Worm (Caenorhabditis elegans): ENCODE measurements around the gene cal-4.

cal-4 gene

ce11 chrIV:10565282-10565681, 44.1 kb downstream of the cal-4 start:
- TF ChIP-seq ces-1 (GFP tag; optimal IDR thresholded peaks at IDR 0.05) (peak; percentile 67), unc-120 (tag; optimal IDR thresholded peaks at IDR 0.05; ENCODE audit: poor library complexity, severe bottlenecking) (no peak)

ce11 chrIV:10567822-10568221, 46.6 kb downstream of the cal-4 start:
- TF ChIP-seq pha-4 (tag; optimal IDR thresholded peaks at IDR 0.05) (no peak), flh-1 (GFP tag; optimal IDR thresholded peaks at IDR 0.05) (no peak), nhr-76 (tag; optimal IDR thresholded peaks at IDR 0.05) (no peak), ces-1 (GFP tag; optimal IDR thresholded peaks at IDR 0.05) (no peak), ceh-83 (GFP tag; optimal IDR thresholded peaks at IDR 0.05) (no peak), ztf-11 (tag; optimal IDR thresholded peaks at IDR 0.05) (no peak), blmp-1 (tag; optimal IDR thresholded peaks at IDR 0.05) (no peak), ceh-39 (tag; optimal IDR thresholded peaks at IDR 0.05) (no peak)

- TF ChIP-seq nhr-28 (tag; optimal IDR thresholded peaks at IDR 0.05) (no peak), nhr-76 (tag; optimal IDR thresholded peaks at IDR 0.05) (no peak), nhr-12 (tag; optimal IDR thresholded peaks at IDR 0.05) (no peak), ceh-43 (GFP tag; optimal IDR thresholded peaks at IDR 0.05) (no peak), hlh-1 (tag; optimal IDR thresholded peaks at IDR 0.05) (no peak), elt-1 (tag; optimal IDR thresholded peaks at IDR 0.05; ENCODE audit: borderline replicate concordance, insufficient read depth) (no peak), ztf-11 (tag; optimal IDR thresholded peaks at IDR 0.05) (no peak), M03D4.4 (tag; optimal IDR thresholded peaks at IDR 0.05) (no peak), zip-8 (tag; optimal IDR thresholded peaks at IDR 0.05) (peak; percentile 37), ham-2 (GFP tag; optimal IDR thresholded peaks at IDR 0.05) (no peak), ceh-39 (tag; optimal IDR thresholded peaks at IDR 0.05) (no peak), unc-120 (tag; optimal IDR thresholded peaks at IDR 0.05; ENCODE audit: poor library complexity, severe bottlenecking) (no peak), nhr-2 (tag; optimal IDR thresholded peaks at IDR 0.05) (no peak), elt-3 (tag; optimal IDR thresholded peaks at IDR 0.05) (peak; percentile 41), drap-1 (GFP tag; optimal IDR thresholded peaks at IDR 0.05) (no peak), blmp-1 (tag; optimal IDR thresholded peaks at IDR 0.05) (peak; percentile 4), mls-2 (tag; optimal IDR thresholded peaks at IDR 0.05) (no peak), unc-62 (GFP tag; optimal IDR thresholded peaks at IDR 0.05) (no peak), mep-1 (tag; optimal IDR thresholded peaks at IDR 0.05) (no peak), lin-32 (GFP tag; optimal IDR thresholded peaks at IDR 0.05) (no peak), unc-39 (tag; optimal IDR thresholded peaks at IDR 0.05) (no peak)
Measured at ce11 chrIV:10570065-10570464, 48.9 kb downstream of the cal-4 start.

ce11 chrIV:10571020-10571419, 49.8 kb downstream of the cal-4 start:
- TF ChIP-seq ceh-43 (GFP tag; optimal IDR thresholded peaks at IDR 0.05) (no peak), unc-62 (GFP tag; optimal IDR thresholded peaks at IDR 0.05) (no peak), M03D4.4 (tag; optimal IDR thresholded peaks at IDR 0.05) (no peak), ces-1 (GFP tag; optimal IDR thresholded peaks at IDR 0.05) (peak; percentile 94), nhr-76 (tag; optimal IDR thresholded peaks at IDR 0.05) (no peak), nhr-2 (tag; optimal IDR thresholded peaks at IDR 0.05) (no peak)

DNA sequence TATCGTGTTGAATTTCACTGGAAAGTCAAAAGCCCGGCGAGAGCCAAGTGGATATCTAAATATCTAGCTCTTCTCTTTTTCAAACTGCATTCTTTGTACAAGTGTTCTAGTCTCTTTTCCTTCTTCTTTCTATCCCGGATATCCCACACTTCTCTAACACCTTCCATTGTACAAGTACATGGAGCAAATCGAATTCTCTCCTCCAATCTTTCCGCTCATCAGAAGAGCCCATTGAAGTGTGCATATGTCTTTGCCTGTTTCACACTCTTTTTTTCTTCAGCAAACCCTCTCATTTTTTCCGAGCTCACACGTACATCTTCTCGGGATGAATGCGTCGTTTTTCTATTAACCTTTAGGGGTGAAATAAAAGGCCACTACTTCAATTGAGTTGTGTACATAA, 52.3 kb downstream of the cal-4 start:
- TF ChIP-seq sptf-1 (tag; optimal IDR thresholded peaks at IDR 0.05): no peak
- no peak for TF ChIP-seq nhr-237 (tag; optimal IDR thresholded peaks at IDR 0.05)
- TF ChIP-seq ces-1 (GFP tag; optimal IDR thresholded peaks at IDR 0.05): peak; percentile 72

ce11 chrIV:10574471-10574870, 53.3 kb downstream of the cal-4 start:
- peak; percentile 35 for TF ChIP-seq ces-1 (GFP tag; optimal IDR thresholded peaks at IDR 0.05)
- no peak for TF ChIP-seq nhr-12 (tag; optimal IDR thresholded peaks at IDR 0.05)
- no peak for TF ChIP-seq mls-2 (tag; optimal IDR thresholded peaks at IDR 0.05)

ce11 chrIV:10576050-10576449, 54.8 kb downstream of the cal-4 start, which contains the start of gene efn-2:
Gene efn-2 (plus strand): TSS chrIV:10576350.
- TF ChIP-seq pha-4 (tag; optimal IDR thresholded peaks at IDR 0.05): no peak
- TF ChIP-seq lsy-2 (tag; optimal IDR thresholded peaks at IDR 0.05): no peak
- no peak for TF ChIP-seq cnd-1 (tag; optimal IDR thresholded peaks at IDR 0.05)
- no peak for TF ChIP-seq tbx-8 (GFP tag; optimal IDR thresholded peaks at IDR 0.05)
- TF ChIP-seq sem-2 (GFP tag; optimal IDR thresholded peaks at IDR 0.05): no peak
- no peak for TF ChIP-seq nhr-237 (tag; optimal IDR thresholded peaks at IDR 0.05)
- no peak for TF ChIP-seq nhr-12 (tag; optimal IDR thresholded peaks at IDR 0.05)
- no peak for TF ChIP-seq unc-120 (tag; optimal IDR thresholded peaks at IDR 0.05; ENCODE audit: poor library complexity, severe bottlenecking)
- TF ChIP-seq elt-3 (tag; optimal IDR thresholded peaks at IDR 0.05): no peak
- TF ChIP-seq mls-2 (tag; optimal IDR thresholded peaks at IDR 0.05): no peak
- TF ChIP-seq nhr-28 (tag; optimal IDR thresholded peaks at IDR 0.05): no peak
- TF ChIP-seq ham-2 (GFP tag; optimal IDR thresholded peaks at IDR 0.05): no peak
- no peak for TF ChIP-seq drap-1 (GFP tag; optimal IDR thresholded peaks at IDR 0.05)
- TF ChIP-seq unc-62 (GFP tag; optimal IDR thresholded peaks at IDR 0.05): no peak
- no peak for TF ChIP-seq ces-1 (GFP tag; optimal IDR thresholded peaks at IDR 0.05)
- TF ChIP-seq blmp-1 (tag; optimal IDR thresholded peaks at IDR 0.05): no peak
- no peak for TF ChIP-seq mab-5 (tag; optimal IDR thresholded peaks at IDR 0.05)

Measured in whole organism, mixed stage, embryonic.